Worm (Caenorhabditis elegans) whole organism, L4 larva: ENCODE results near the gene daf-42.

Experiments
- daf-16 ChIP-seq, 3 experiments: sonication (generic microtip); optimal IDR thresholded peaks; 2 replicates each; lab custom pipeline; 2016 to 2017; ENCODE audit warnings: missing genetic modification characterization in 3 of 3, missing genetic modification reagents in 3 of 3, mild to moderate bottlenecking in 2 of 3, missing compliant biosample characterization in 2 of 3, missing biosample characterization in 1 of 3, moderate library complexity in 1 of 3
- dpl-1 ChIP-seq: fragments of 150-350 bp; optimal IDR thresholded peaks from 2 replicates; lab custom pipeline; 2014; ENCODE audit warnings: missing biosample characterization, missing genetic modification reagents, missing genetic modification characterization
- lir-3 ChIP-seq: sonication (generic microtip); optimal IDR thresholded peaks from 2 replicates; lab custom pipeline; 2016; ENCODE audit warnings: mild to moderate bottlenecking, missing genetic modification characterization, missing compliant biosample characterization
- nhr-76 ChIP-seq: fragments of 150-350 bp; optimal IDR thresholded peaks from 2 replicates; lab custom pipeline; 2014; ENCODE audit warnings: missing biosample characterization, missing genetic modification characterization
- ztf-11 ChIP-seq: fragments of 150-350 bp; optimal IDR thresholded peaks from 2 replicates; lab custom pipeline; 2014; ENCODE audit warnings: missing biosample characterization, missing genetic modification characterization

DNA sequence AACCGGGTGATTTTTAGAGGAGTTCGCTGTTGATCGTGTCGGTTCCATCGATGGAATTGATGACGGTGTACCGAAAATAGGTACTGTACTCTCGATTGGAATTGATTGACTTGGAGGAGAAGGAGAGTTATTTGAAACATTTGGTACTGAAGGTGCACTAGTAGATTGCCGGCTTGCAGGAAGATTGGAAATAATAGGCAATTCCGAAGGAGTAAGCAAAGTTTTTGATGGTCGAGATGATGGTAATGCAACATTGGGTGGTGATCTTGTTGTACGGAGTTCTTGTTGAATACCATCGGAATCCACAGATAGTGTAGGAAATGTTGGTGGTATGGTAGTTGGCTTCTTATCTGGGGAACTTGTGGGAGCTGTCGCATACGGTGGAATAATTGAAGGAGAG, 7.6 kb downstream of the daf-42 start:
- no peak for TF ChIP-seq dpl-1 (GFP tag; lab: Kevin White, UChicago)
- TF ChIP-seq nhr-76 (tag; lab: Kevin White, UChicago) = no peak
- TF ChIP-seq ztf-11 (tag; lab: Kevin White, UChicago) = no peak
- no peak for TF ChIP-seq lir-3
- no peak for TF ChIP-seq daf-16 (GFP tag; optimal IDR thresholded peaks at IDR 0.05; lab: Kevin White, UChicago)
- no peak for TF ChIP-seq daf-16 (tag; optimal IDR thresholded peaks at IDR 0.05; lab: Kevin White, UChicago)
